Fruit fly (Drosophila melanogaster): ENCODE results near the gene P5cr.

The P5cr gene

DNA sequence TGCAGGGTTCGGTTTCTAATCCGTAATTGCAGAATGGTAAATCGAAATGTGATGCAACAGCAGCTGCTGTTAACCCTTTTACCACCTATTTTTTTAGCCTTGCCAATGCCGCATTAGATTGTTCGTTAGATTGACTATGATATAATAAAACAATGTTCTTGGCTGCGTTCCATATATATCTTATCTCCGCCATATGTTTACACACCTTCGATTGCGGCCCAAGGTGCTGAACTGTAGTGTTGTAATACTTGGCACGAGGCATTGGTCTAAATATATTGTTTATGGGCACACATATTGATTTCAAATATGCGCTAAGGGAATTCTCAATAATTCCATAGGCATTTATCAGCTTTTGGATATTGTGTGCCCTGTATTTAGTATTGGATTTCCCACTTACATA lies 37.0 kb upstream of the P5cr start:
- TF ChIP-seq Hnf4 (GFP tag; optimal IDR thresholded peaks at IDR 0.05) (no peak), dl (GFP tag; optimal IDR thresholded peaks at IDR 0.05; ENCODE audit: insufficient read depth in 1 of 2, partially characterized antibody in 2 of 2) (no peak), Vsx2 (GFP tag; optimal IDR thresholded peaks at IDR 0.05; ENCODE audit: partially characterized antibody) (no peak), sage (GFP tag; optimal IDR thresholded peaks at IDR 0.05) (no peak)

DNA sequence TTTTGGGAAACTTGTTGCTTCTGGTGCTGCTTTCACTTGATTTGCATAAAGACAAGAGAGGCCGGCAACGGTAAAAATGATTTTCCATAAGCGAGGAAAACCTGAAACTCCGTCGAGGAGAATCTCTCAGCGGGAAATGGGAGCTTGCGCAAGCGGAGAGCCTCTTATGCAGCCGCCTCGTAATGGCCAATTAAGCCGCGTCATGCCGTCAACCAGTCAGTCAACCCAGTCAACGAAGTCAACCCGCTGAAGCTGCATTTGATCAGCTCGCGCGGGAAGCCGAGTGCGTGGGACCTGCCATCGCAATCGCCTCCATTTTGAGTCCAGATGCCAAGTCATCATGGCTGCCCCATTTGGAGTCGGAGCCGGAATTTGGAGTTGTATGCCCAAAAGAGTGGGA lies 35.6 kb upstream of the P5cr start:
- TF ChIP-seq Hr78 (GFP tag; optimal IDR thresholded peaks at IDR 0.05) (no peak), Rel (GFP tag; optimal IDR thresholded peaks at IDR 0.05) (no peak), Rel (tag; optimal IDR thresholded peaks at IDR 0.05) (no peak), fru (GFP tag; optimal IDR thresholded peaks at IDR 0.05) (no peak), brk (GFP tag; optimal IDR thresholded peaks at IDR 0.05) (no peak), h (GFP tag; optimal IDR thresholded peaks at IDR 0.05) (no peak), CG9705 (GFP tag; optimal IDR thresholded peaks at IDR 0.05) (no peak), dsf (GFP tag; optimal IDR thresholded peaks at IDR 0.05; ENCODE audit: borderline replicate concordance) (no peak), psq (GFP tag; optimal IDR thresholded peaks at IDR 0.05) (no peak), sv (GFP tag; optimal IDR thresholded peaks at IDR 0.05) (no peak)

DNA sequence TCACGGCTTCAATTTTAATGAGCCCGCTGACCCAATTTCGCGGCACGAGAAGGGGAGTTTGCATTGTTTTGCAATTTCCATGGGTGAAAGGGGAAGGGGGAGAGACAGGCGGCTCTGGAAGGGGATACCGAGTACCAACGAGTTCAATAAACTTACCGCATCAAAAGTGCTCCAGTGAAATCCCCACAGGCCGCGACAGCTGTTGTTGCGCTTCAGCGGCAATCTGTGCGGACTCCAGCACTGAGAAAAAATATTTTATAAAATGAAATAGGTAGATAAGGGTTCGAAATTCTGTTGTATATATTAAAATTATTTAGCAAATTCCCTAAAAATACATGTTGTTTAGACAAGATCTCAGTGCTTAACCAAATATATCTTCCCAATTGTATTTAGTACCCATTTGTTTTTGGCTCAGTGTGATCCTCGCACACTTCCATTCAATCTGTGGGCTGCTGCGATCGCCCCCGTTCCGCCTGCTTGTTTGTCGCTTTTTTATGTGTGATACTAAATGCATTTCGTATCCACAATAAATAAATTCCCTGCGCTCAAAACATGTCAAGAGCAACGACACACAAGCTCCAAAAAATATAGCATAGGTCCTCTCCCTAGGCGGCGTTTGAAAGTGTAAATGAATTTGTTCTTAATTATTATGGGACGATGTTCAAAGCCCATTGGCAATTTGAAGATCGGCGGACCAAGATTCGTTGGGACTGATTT lies 33.0 kb upstream of the P5cr start:
- no peak for TF ChIP-seq dsf (GFP tag; optimal IDR thresholded peaks at IDR 0.05; ENCODE audit: borderline replicate concordance)
- peak; percentile 81 for TF ChIP-seq ey (GFP tag; optimal IDR thresholded peaks at IDR 0.05)
- TF ChIP-seq Hnf4 (GFP tag; optimal IDR thresholded peaks at IDR 0.05) = peak; percentile 76
- peak; percentile 80 for TF ChIP-seq Sp1 (GFP tag; optimal IDR thresholded peaks at IDR 0.05)
- TF ChIP-seq foxo (GFP tag; optimal IDR thresholded peaks at IDR 0.05) = peak in 1 of 2 experiments; percentile 84
- TF ChIP-seq sv (GFP tag; optimal IDR thresholded peaks at IDR 0.05) = peak; percentile 51
- peak; percentile 80 for TF ChIP-seq HLH106 (tag; optimal IDR thresholded peaks at IDR 0.05)
- peak; percentile 12 for TF ChIP-seq Rel (GFP tag; optimal IDR thresholded peaks at IDR 0.05)
- TF ChIP-seq Rel (tag; optimal IDR thresholded peaks at IDR 0.05) = peak; percentile 73
- TF ChIP-seq OdsH (GFP tag; optimal IDR thresholded peaks at IDR 0.05) = peak; percentile 81
- TF ChIP-seq Jra (GFP tag; optimal IDR thresholded peaks at IDR 0.05) = peak; percentile 50
- TF ChIP-seq CG32264 (GFP tag; optimal IDR thresholded peaks at IDR 0.05) = peak; percentile 54
- TF ChIP-seq h (GFP tag; optimal IDR thresholded peaks at IDR 0.05) = peak; percentile 88
- no peak for TF ChIP-seq Myc (optimal IDR thresholded peaks at IDR 0.05)
- TF ChIP-seq CG9705 (GFP tag; optimal IDR thresholded peaks at IDR 0.05) = no peak
- TF ChIP-seq lola (GFP tag; optimal IDR thresholded peaks at IDR 0.05) = no peak
- no peak for TF ChIP-seq Abd-B (GFP tag; optimal IDR thresholded peaks at IDR 0.05)
- peak; percentile 67 for TF ChIP-seq sage (GFP tag; optimal IDR thresholded peaks at IDR 0.05)
- TF ChIP-seq usp (GFP tag; optimal IDR thresholded peaks at IDR 0.05) = no peak
- peak; percentile 71 for TF ChIP-seq dmrt93B (GFP tag; optimal IDR thresholded peaks at IDR 0.05)
- TF ChIP-seq psq (GFP tag; optimal IDR thresholded peaks at IDR 0.05) = peak; percentile 73
- TF ChIP-seq rgr (GFP tag; optimal IDR thresholded peaks at IDR 0.05) = peak; percentile 80
- no peak for TF ChIP-seq Mio (GFP tag; optimal IDR thresholded peaks at IDR 0.05)
- peak; percentile 84 for TF ChIP-seq fru (GFP tag; optimal IDR thresholded peaks at IDR 0.05)
- TF ChIP-seq Dif (GFP tag; optimal IDR thresholded peaks at IDR 0.05; ENCODE audit: partially characterized antibody) = no peak
- TF ChIP-seq br (GFP tag; optimal IDR thresholded peaks at IDR 0.05) = peak; percentile 82
- TF ChIP-seq tai (GFP tag; optimal IDR thresholded peaks at IDR 0.05) = peak; percentile 52
- no peak for TF ChIP-seq dl (GFP tag; optimal IDR thresholded peaks at IDR 0.05; ENCODE audit: insufficient read depth in 1 of 2, partially characterized antibody in 2 of 2)
- TF ChIP-seq brk (GFP tag; optimal IDR thresholded peaks at IDR 0.05) = peak; percentile 72
- no peak for TF ChIP-seq Dfd (GFP tag; optimal IDR thresholded peaks at IDR 0.05)
- peak; percentile 62 for TF ChIP-seq woc (GFP tag; optimal IDR thresholded peaks at IDR 0.05)

Data from whole organism, wandering third instar larva.